ENCODE assay signal across 2 fruit fly cellular contexts in genomic region chr3R:18949131-18949530, dm6.
TF ChIP-seq lines count a peak whose summit lies in the region.

No protein-coding gene starts in this region.

- no peak for TF ChIP-seq CTCF in whole organism, embryonic (GFP tag; optimal IDR thresholded peaks at IDR 0.05; lab: Kevin White, UChicago)

TF ChIP-seq in whole organism, embryonic, 481 proteins besides CTCF, POLR2A, EP300 and RAD21:
- TF ChIP-seq row (GFP tag; IDR thresholded peaks at IDR 0.05; lab: Robert Waterston, UW) (peak; percentile 61; the same call in 1 of the 3 replicates), abd-A (tag; optimal IDR thresholded peaks at IDR 0.05; lab: Kevin White, UChicago) (peak; percentile 51), ewg (GFP tag; optimal IDR thresholded peaks at IDR 0.05; lab: Kevin White, UChicago) (peak; percentile 85), GATAe (GFP tag; conservative IDR thresholded peaks at IDR 0.05; lab: Robert Waterston, UW) (peak; percentile 90), chinmo (GFP tag; IDR thresholded peaks at IDR 0.05; lab: Robert Waterston, UW; ENCODE audit: partially characterized antibody) (0 out of 4 replicates have a peak, but pooled peaks have one; percentile 12), CG11398 (GFP tag; optimal IDR thresholded peaks at IDR 0.05; lab: Kevin White, UChicago) (no peak), nerfin-2 (GFP tag; IDR thresholded peaks at IDR 0.05; lab: Robert Waterston, UW; ENCODE audit: partially characterized antibody) (no peak), grn (GFP tag; optimal IDR thresholded peaks at IDR 0.05; lab: Kevin White, UChicago) (peak; percentile 13), Adf1 (GFP tag; IDR thresholded peaks at IDR 0.05; lab: Robert Waterston, UW) (peak; percentile 7; the same call in 1 of the 2 replicates), sna (GFP tag; IDR thresholded peaks at IDR 0.05; lab: Robert Waterston, UW; ENCODE audit: partially characterized antibody) (0 out of 2 replicates have a peak, but pooled peaks have one; percentile 14), CG17912 (GFP tag; optimal IDR thresholded peaks at IDR 0.05; lab: Kevin White, UChicago) (no peak), Trl (optimal IDR thresholded peaks at IDR 0.05; lab: Kevin White, UChicago) (peak; percentile 22 to 48), Trl (GFP tag; optimal IDR thresholded peaks at IDR 0.05; lab: Kevin White, UChicago) (no peak)
TF ChIP-seq in whole organism, embryonic: peak in this region for 9.

TF ChIP-seq in whole organism, prepupa, 60 proteins besides CTCF, POLR2A, EP300 and RAD21:
- peak; percentile 69 for TF ChIP-seq svp (GFP tag; lab: Kevin White, UChicago)
- TF ChIP-seq pdm3 (GFP tag; optimal IDR thresholded peaks at IDR 0.05; lab: Kevin White, UChicago): no peak
- no peak for TF ChIP-seq CG32006 (GFP tag; optimal IDR thresholded peaks at IDR 0.05; lab: Kevin White, UChicago)
- TF ChIP-seq Sox15 (GFP tag; optimal IDR thresholded peaks at IDR 0.05; lab: Kevin White, UChicago): no peak
